Fruit fly (Drosophila melanogaster) whole organism: ENCODE measurements around the gene GluRIIA.

Source experiments
- CG8478 ChIP-seq: fragments of >200 bp; optimal IDR thresholded peaks from 2 replicates; lab custom pipeline; 2018; ENCODE audit warnings: inconsistent platforms
- Dll ChIP-seq: fragments of >200 bp; optimal IDR thresholded peaks from 2 replicates; lab custom pipeline; 2017
- EcR ChIP-seq, 2 experiments: fragments of >200 bp; optimal IDR thresholded peaks; 2 replicates each; lab custom pipeline; 2017; ENCODE audit warnings: missing biosample characterization in 2 of 2, missing genetic modification characterization in 2 of 2, missing genetic modification reagents in 2 of 2
- pan ChIP-seq: fragments of >200 bp; optimal IDR thresholded peaks from 2 replicates; lab custom pipeline; 2017
- psq ChIP-seq: fragments of >200 bp; optimal IDR thresholded peaks from 2 replicates; lab custom pipeline; 2017
- usp ChIP-seq: fragments of >200 bp; optimal IDR thresholded peaks from 2 replicates; lab custom pipeline; 2017; ENCODE audit warnings: missing biosample characterization, missing genetic modification characterization, mixed read lengths

dm6 chr2L:5588314-5588713, 33.4 kb downstream of the GluRIIA start, which contains the start of gene CG7251:
- TF ChIP-seq EcR (GFP tag; optimal IDR thresholded peaks at IDR 0.05; lab: Kevin White, UChicago): no peak
- no peak for TF ChIP-seq psq (lab: Kevin White, UChicago)
- TF ChIP-seq CG8478 (lab: Kevin White, UChicago): no peak
- TF ChIP-seq usp (GFP tag; lab: Kevin White, UChicago): no peak
- no peak for TF ChIP-seq pan (lab: Kevin White, UChicago)
- no peak for TF ChIP-seq Dll
